Fruit fly (Drosophila melanogaster) whole organism, larva: ENCODE results near the gene CG1113.

ENCODE experiments used
- noc ChIP-seq: fragments of 200-800 bp; sonication (Bioruptor generic); optimal IDR thresholded peaks from 3 replicates; lab custom pipeline; 2019; ENCODE audit warnings: missing biosample characterization, mild to moderate bottlenecking, missing genetic modification characterization, moderate library complexity

CG1113 gene

DNA sequence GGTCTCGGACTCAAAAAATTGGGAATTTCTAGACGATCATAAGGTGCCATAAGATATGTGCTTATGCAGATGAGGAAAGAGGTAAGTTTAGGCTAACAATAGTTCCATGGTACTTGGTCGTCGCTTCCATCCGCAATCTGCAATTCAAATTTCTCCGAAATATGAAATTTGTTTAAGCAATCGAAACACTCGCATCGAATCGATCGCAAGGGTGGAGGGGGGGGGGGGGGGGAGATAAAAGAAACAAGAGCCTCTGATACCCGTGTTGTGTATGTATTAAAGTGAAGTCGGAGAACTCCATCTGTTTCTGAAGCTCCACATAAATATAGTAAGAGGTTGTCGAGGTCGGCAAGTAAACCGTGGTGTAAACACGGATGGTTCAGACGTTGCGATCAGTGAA lies 33.0 kb downstream of the CG1113 start:
- TF ChIP-seq noc: no peak

DNA sequence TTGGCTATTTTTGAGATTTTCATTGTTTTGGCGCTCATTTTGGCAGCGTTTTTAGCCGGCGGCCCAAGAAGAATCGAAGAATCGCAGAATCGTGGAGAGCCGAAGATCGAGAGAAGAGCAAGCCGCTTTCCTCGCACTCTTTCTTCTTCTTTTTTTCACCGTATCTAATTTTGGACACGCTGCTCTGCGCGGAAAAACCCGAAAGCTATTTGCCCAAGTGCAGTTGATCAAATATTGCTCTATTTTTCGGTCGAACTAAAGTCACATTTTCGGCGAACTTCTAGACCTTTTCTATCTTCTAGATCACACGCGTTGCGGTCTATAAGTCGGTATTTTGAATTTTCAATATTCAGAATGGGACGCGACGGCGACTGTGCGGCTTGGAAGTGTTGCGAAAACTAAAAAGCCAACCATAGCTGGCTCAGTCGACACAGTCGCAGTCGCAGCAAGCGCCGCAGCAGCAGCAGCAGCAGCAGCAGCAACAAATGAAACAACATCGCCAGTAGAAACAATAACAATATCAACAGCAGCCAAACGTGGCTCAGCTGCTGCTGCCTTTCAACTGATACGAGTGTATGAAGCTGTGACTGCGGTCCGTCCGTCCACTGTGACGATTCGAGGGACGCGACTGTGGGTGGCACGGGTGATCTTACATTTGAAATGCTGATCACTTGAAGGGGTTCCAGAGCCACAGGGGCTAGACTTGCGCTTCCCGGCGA lies 34.1 kb downstream of the CG1113 start:
- TF ChIP-seq noc: peak; percentile 16

DNA sequence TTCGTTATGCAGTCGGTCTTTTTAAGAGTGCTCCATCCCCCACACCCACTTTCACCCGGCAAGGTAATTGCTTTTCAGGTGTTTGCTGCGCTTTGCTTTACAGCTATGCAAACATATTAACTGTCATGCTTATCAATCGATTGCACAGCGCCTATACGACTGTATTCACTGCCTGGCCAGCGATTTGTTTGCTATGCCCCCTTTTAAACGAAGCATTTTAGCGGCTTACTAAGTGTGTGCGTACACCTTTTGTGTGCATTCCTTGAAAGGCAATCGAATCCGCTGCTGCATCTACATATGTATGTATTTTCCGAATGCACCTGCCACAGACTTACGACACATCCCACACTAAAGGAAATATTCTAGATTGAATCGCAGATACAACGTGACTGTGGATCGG lies 35.0 kb downstream of the CG1113 start:
- TF ChIP-seq noc: no peak

DNA sequence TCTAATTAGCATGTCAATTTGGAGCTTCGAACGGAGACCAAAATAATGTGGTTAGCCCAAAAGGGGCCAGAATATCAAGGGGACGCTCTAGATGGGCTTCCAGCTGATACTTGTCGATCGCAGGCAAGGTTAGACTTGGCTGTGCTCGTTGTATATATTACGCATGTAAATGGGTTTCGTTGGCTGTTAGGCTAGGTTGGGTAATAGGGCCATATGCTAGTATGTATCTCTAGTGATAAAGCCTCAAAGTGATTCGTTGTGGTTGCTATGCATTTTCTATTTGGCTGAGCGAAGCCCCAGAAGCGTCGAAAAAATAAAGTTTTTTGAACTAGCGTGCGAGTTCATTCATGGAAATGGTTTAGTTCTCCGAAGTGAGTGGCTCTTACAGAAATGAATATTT lies 37.8 kb downstream of the CG1113 start:
- TF ChIP-seq noc: no peak

DNA sequence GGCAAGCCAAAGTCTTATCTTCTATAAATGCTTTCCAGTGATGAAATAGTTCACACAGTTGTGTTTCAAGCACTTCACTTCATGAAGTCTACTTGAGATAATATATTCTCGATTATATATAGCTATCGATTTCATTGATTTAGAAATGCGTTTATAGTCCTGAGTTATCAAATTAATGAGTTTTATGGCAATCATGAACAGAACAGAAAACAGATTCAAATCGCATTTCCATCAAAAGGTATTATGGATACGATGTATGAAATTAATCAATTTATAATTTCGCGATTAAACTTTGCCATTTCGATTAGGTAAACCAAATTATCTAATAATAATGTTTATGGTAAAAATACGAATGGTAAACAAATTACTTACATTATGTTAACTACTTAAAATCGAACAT lies 42.1 kb downstream of the CG1113 start:
- TF ChIP-seq noc: peak; percentile 10

DNA sequence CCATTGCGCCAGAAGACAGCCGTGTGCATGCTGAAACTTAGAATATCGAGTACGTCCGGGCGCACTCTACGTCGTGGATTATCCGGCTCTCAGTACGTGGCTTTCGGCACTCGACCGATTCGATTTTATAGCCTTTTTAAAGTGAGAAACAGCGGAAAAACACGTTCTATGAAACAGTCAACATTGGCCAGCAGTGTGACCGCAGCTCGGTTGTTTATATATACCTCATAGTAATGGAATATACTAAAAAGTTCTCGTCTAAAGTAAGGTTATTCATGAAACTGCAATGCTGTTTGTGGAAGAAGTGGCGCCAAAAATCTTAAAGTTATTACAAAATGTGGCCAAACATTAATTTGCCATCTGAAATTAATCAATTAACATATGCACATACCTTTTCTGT lies 44.4 kb downstream of the CG1113 start:
- no peak for TF ChIP-seq noc

DNA sequence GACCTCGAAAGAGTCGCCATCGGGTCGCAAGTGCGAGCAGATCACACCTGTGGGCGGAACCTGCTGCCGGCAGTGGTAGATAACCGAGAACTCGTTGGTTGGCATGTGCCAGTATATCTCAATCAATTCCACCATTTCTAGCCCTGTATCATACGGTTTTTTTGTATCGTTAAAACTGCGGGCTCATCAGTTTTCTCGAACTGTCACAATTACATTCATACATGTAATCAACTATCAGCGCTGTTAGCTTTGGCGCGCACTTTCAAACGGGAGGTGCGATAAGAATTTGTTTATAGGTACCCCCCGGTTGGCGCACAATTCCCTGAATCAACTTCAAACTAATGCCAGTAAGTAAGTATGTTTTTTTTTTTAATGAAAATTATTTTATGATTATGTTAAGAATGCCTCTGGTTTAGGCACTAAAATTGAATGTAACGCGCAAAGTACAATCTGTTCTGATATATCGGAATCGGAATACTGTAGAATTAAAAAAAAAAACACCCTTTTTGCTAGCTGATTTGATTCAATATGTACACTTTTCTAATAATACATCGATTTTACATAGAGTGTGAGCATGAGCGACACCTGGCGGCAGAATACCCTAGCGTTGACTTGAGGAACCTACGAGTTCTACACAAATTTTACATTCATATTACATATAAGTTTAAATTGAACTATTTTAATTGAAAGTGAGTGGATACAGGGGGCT lies 45.8 kb downstream of the CG1113 start:
- peak; percentile 0 for TF ChIP-seq noc

DNA sequence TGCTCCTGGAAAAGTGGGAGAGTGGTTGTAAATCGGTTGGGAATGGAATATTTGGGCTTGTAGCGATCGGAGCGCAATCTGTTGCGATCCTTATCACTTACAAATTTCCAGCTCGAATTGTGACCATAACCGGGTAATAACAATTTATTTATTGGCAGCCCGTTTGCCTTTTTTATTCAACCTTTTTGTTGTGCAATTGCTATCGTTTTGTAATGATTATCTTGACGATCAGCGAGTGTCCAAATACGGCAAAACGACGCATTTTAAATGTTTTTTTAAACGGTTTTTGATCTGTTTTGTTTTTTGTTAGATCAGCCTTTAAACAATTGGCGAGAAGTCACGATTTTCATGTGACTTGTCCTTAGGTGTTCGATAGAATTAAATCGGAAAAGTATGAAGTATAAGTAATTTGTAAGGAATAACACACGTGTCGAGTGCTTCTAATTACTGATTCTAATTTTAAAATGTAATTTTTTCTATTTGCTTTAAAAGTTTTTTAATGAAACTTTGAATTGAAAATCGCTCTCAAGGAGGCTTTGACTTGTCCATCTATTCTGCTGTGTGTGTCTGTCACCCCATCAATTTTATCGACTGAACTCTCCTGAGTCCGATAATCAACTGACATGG lies 46.7 kb downstream of the CG1113 start, which contains the start of gene Tim17b1:
Gene Tim17b1, plus strand, starts transcription at position 577 of the 627 bp plus-strand sequence.
- no peak for TF ChIP-seq noc

DNA sequence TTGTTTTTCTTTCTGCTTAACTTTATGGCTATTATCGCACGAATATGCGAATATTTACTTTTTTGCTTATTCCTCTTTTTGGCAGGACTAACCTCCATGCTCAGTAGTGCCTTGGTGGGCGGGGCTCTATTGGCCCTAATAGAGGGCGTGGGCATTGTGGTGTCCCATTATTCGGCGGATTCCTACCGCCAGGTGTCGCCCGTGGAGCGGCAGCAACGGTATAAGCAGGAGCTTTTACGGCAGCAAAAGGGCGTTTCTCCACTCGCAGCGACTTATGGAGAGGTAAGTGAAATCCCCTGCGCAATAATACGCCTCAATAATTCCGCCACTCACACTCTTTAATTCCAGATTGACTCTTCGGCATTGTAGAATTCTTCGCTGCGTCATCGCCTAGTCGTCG lies 47.7 kb downstream of the CG1113 start:
- TF ChIP-seq noc: no peak

DNA sequence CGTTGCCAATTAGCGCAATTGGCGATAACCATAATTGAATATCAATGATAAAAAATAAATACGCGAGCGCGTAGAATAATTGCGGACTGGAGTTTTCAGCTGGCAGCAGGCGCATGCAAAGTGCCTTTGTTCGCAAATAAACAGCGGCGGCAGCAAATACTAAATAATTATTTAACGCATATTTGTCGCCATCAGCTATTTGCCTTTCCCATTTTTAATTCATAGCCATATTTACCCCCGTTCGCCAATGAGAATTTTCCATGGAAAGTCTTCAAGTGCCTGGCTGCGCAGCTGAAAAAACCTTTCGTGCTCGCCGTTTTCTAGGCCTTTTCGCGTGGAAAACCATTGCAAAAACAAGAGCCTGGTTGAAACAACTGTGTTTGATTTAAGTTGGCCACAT lies 49.0 kb downstream of the CG1113 start:
- peak; percentile 60 for TF ChIP-seq noc

DNA sequence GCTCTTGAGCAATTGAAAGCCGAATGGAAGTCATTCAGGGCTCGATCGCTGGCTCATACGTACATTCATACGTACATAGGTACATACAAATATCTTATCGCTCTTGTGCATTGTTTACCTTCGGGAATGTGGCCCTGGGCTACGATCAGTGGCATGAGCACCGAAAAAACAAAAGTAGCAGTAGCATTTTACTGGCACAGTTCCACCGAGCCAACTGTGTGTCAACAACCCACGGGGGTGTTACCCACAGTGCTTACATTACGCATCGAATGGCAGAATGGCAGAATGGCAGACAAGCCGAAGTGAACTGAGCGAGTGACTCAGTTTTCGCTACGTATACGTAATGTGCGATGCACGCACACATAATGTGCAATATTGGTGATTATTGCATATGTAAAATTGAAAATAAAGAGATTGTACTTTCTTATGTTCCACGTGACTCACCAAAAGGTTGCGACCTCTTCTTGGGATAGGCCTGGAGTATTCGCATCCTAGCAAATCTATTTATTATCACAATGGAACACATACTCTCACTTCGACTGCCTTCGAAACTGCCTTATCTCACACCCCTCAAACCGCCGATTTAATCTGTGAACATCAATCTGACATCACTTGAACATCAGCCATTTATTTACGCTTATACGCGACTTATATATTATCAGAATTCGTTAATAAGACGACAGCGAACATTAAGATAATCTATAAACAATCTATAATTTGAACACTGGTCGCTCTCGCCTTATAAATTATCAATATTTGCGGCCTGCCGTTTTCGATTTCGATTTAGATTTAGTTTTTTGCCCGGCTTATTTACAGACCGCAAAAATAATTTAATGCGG lies 50.2 kb downstream of the CG1113 start:
- TF ChIP-seq noc: peak; percentile 90
